Fruit fly (Drosophila melanogaster): ENCODE measurements around the gene CG6607.

DNA sequence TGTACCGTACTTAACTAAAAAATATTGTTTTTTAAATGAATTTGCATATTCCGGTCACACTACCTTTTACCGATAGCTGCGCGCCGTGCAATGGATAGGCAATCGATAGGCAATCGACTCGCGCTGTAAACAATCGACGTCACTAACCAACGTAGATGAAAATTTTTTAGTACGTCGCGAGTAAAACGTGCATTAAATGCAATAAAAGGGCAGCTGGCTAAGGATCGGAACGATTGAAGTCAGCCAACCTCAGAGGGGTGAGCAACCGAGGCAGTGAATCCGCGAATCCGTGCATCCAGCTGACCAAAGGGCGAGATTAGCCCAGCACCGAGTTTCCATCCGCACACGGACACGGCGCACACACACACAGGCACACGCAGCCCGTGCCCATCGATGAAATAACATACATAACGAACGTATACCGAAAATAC, 9.7 kb upstream of the CG6607 start, which contains the start of gene Pp1alpha-96A:
- TF ChIP-seq CG8478 (optimal IDR thresholded peaks at IDR 0.05) (no peak), EcR (GFP tag; optimal IDR thresholded peaks at IDR 0.05) (no peak), usp (GFP tag; optimal IDR thresholded peaks at IDR 0.05) (no peak), Dll (optimal IDR thresholded peaks at IDR 0.05) (no peak), psq (optimal IDR thresholded peaks at IDR 0.05) (no peak), pan (optimal IDR thresholded peaks at IDR 0.05) (no peak)

Measured in whole organism.